Fruit fly (Drosophila melanogaster) whole organism, wandering third instar larva: Measurements from ENCODE around the gene CG12984.

Experiments used
- Hr83 ChIP-seq: fragments of 200-300 bp; sonication (Bioruptor generic); optimal IDR thresholded peaks from 2 replicates; lab custom pipeline; 2016; ENCODE audit warnings: missing biosample characterization, mild to moderate bottlenecking, missing genetic modification characterization, moderate library complexity; ENCODE audit not compliant: poor library complexity, severe bottlenecking
- dsf ChIP-seq: sonication (Bioruptor generic); optimal IDR thresholded peaks from 2 replicates; lab custom pipeline; 2016; ENCODE audit warnings: missing biosample characterization, missing genetic modification characterization, borderline replicate concordance
- ey ChIP-seq: fragments of 200-800 bp; sonication (Bioruptor generic); optimal IDR thresholded peaks from 2 replicates; lab custom pipeline; 2016; ENCODE audit warnings: missing biosample characterization, missing genetic modification characterization
- fru ChIP-seq: fragments of 200-800 bp; sonication (Bioruptor generic); optimal IDR thresholded peaks from 3 replicates; lab custom pipeline; 2016; ENCODE audit warnings: missing biosample characterization, mild to moderate bottlenecking, missing genetic modification characterization

dm6 chr3L:20990231-20990630 lies 1.2 kb upstream of the CG12984 start:
- TF ChIP-seq fru (GFP tag; lab: Kevin White, UChicago) = no peak
- no peak for TF ChIP-seq Hr83 (GFP tag; lab: Kevin White, UChicago)
- TF ChIP-seq ey = no peak
- no peak for TF ChIP-seq dsf (GFP tag; lab: Kevin White, UChicago)
